Worm (Caenorhabditis elegans): Measurements from ENCODE around the gene cpz-2.

The cpz-2 gene

ce11 chrV:13406032-13406431, 25.0 kb downstream of the cpz-2 start, which contains the start of gene cutl-1:
cutl-1 (minus strand) TSS chrV:13406114.
- TF ChIP-seq tbx-37 (GFP tag; conservative IDR thresholded peaks at IDR 0.05) (no peak), scrt-1 (GFP tag; IDR thresholded peaks at IDR 0.05) (no peak), tbx-11 (GFP tag; IDR thresholded peaks at IDR 0.05) (no peak), pes-1 (GFP tag; IDR thresholded peaks at IDR 0.05) (no peak), ama-1 (optimal IDR thresholded peaks at IDR 0.05) (no peak), ets-7 (tag; optimal IDR thresholded peaks at IDR 0.05) (no peak), hmg-4 (GFP tag; optimal IDR thresholded peaks at IDR 0.05) (no peak), aly-1 (tag; optimal IDR thresholded peaks at IDR 0.05) (no peak), sea-1 (GFP tag; conservative IDR thresholded peaks at IDR 0.05) (no peak), hnd-1 (tag; optimal IDR thresholded peaks at IDR 0.05) (no peak), ceh-13 (GFP tag; optimal IDR thresholded peaks at IDR 0.05) (no peak), flt-1 (GFP tag; IDR thresholded peaks at IDR 0.05) (no peak), hmbx-1 (tag; optimal IDR thresholded peaks at IDR 0.05) (no peak), ceh-36 (tag; optimal IDR thresholded peaks at IDR 0.05) (no peak), F13C5.2 (tag; optimal IDR thresholded peaks at IDR 0.05) (no peak), B0310.2 (tag; optimal IDR thresholded peaks at IDR 0.05) (no peak), tra-4 (tag; optimal IDR thresholded peaks at IDR 0.05) (no peak)

ce11 chrV:13406511-13406910, 25.5 kb downstream of the cpz-2 start, which contains the start of gene F53F1.2:
F53F1.2 (plus strand) TSS chrV:13406816.
- no peak for TF ChIP-seq tbx-37 (GFP tag; conservative IDR thresholded peaks at IDR 0.05)
- no peak for TF ChIP-seq sea-1 (GFP tag; conservative IDR thresholded peaks at IDR 0.05)
- no peak for TF ChIP-seq tbx-11 (GFP tag; IDR thresholded peaks at IDR 0.05)
- TF ChIP-seq ama-1 (optimal IDR thresholded peaks at IDR 0.05) = no peak
- TF ChIP-seq tra-4 (tag; optimal IDR thresholded peaks at IDR 0.05) = no peak
- no peak for TF ChIP-seq hnd-1 (tag; optimal IDR thresholded peaks at IDR 0.05)
- TF ChIP-seq aly-1 (tag; optimal IDR thresholded peaks at IDR 0.05) = no peak
- no peak for TF ChIP-seq ceh-13 (GFP tag; optimal IDR thresholded peaks at IDR 0.05)
- TF ChIP-seq pes-1 (GFP tag; IDR thresholded peaks at IDR 0.05) = no peak
- no peak for TF ChIP-seq F13C5.2 (tag; optimal IDR thresholded peaks at IDR 0.05)
- TF ChIP-seq B0310.2 (tag; optimal IDR thresholded peaks at IDR 0.05) = no peak
- TF ChIP-seq ets-7 (tag; optimal IDR thresholded peaks at IDR 0.05) = no peak
- TF ChIP-seq ceh-36 (tag; optimal IDR thresholded peaks at IDR 0.05) = no peak
- no peak for TF ChIP-seq hmbx-1 (tag; optimal IDR thresholded peaks at IDR 0.05)

- TF ChIP-seq sea-1 (GFP tag; conservative IDR thresholded peaks at IDR 0.05) = no peak
- no peak for TF ChIP-seq tra-4 (tag; optimal IDR thresholded peaks at IDR 0.05)
- no peak for TF ChIP-seq ets-7 (tag; optimal IDR thresholded peaks at IDR 0.05)
- no peak for TF ChIP-seq tbx-37 (GFP tag; conservative IDR thresholded peaks at IDR 0.05)
- TF ChIP-seq F13C5.2 (tag; optimal IDR thresholded peaks at IDR 0.05) = no peak
- TF ChIP-seq ceh-36 (tag; optimal IDR thresholded peaks at IDR 0.05) = no peak
- no peak for TF ChIP-seq ama-1 (optimal IDR thresholded peaks at IDR 0.05)
- no peak for TF ChIP-seq ceh-13 (GFP tag; optimal IDR thresholded peaks at IDR 0.05)
- TF ChIP-seq pes-1 (GFP tag; IDR thresholded peaks at IDR 0.05) = no peak
- TF ChIP-seq scrt-1 (GFP tag; IDR thresholded peaks at IDR 0.05) = no peak
- no peak for TF ChIP-seq B0310.2 (tag; optimal IDR thresholded peaks at IDR 0.05)
Observed at ce11 chrV:13407913-13408312, 26.9 kb downstream of the cpz-2 start, which contains the start of gene F53F1.3. F53F1.3 (plus strand) TSS chrV:13408242.

ce11 chrV:13408440-13408839, 27.5 kb downstream of the cpz-2 start:
- TF ChIP-seq flt-1 (GFP tag; IDR thresholded peaks at IDR 0.05) (no peak), hnd-1 (tag; optimal IDR thresholded peaks at IDR 0.05) (no peak), hmg-4 (GFP tag; optimal IDR thresholded peaks at IDR 0.05) (no peak), tbx-11 (GFP tag; IDR thresholded peaks at IDR 0.05) (no peak), B0310.2 (tag; optimal IDR thresholded peaks at IDR 0.05) (no peak), pes-1 (GFP tag; IDR thresholded peaks at IDR 0.05) (no peak), tbx-37 (GFP tag; conservative IDR thresholded peaks at IDR 0.05) (no peak), ets-7 (tag; optimal IDR thresholded peaks at IDR 0.05) (no peak), aly-1 (tag; optimal IDR thresholded peaks at IDR 0.05) (no peak), F13C5.2 (tag; optimal IDR thresholded peaks at IDR 0.05) (no peak), ceh-36 (tag; optimal IDR thresholded peaks at IDR 0.05) (no peak), ceh-13 (GFP tag; optimal IDR thresholded peaks at IDR 0.05) (no peak), hmbx-1 (tag; optimal IDR thresholded peaks at IDR 0.05) (no peak)

- TF ChIP-seq ets-7 (tag; optimal IDR thresholded peaks at IDR 0.05) = no peak
- TF ChIP-seq ceh-13 (GFP tag; optimal IDR thresholded peaks at IDR 0.05) = no peak
- TF ChIP-seq hmg-4 (GFP tag; optimal IDR thresholded peaks at IDR 0.05) = no peak
- no peak for TF ChIP-seq scrt-1 (GFP tag; IDR thresholded peaks at IDR 0.05)
- TF ChIP-seq tra-4 (tag; optimal IDR thresholded peaks at IDR 0.05) = no peak
- TF ChIP-seq ama-1 (optimal IDR thresholded peaks at IDR 0.05) = no peak
- TF ChIP-seq hmbx-1 (tag; optimal IDR thresholded peaks at IDR 0.05) = no peak
- no peak for TF ChIP-seq F13C5.2 (tag; optimal IDR thresholded peaks at IDR 0.05)
- TF ChIP-seq tbx-11 (GFP tag; IDR thresholded peaks at IDR 0.05) = no peak
- no peak for TF ChIP-seq ceh-36 (tag; optimal IDR thresholded peaks at IDR 0.05)
Observed at ce11 chrV:13409089-13409488, 28.1 kb downstream of the cpz-2 start.

ce11 chrV:13410688-13411087, 29.7 kb downstream of the cpz-2 start, which contains the start of gene F53F1.4:
F53F1.4 (plus strand) TSS chrV:13411077.
- no peak for TF ChIP-seq ets-7 (tag; optimal IDR thresholded peaks at IDR 0.05)
- TF ChIP-seq tbx-37 (GFP tag; conservative IDR thresholded peaks at IDR 0.05) = no peak
- no peak for TF ChIP-seq B0310.2 (tag; optimal IDR thresholded peaks at IDR 0.05)
- no peak for TF ChIP-seq hmbx-1 (tag; optimal IDR thresholded peaks at IDR 0.05)
- no peak for TF ChIP-seq flt-1 (GFP tag; IDR thresholded peaks at IDR 0.05)
- TF ChIP-seq scrt-1 (GFP tag; IDR thresholded peaks at IDR 0.05) = no peak
- TF ChIP-seq ama-1 (optimal IDR thresholded peaks at IDR 0.05) = no peak
- no peak for TF ChIP-seq hmg-4 (GFP tag; optimal IDR thresholded peaks at IDR 0.05)
- TF ChIP-seq pes-1 (GFP tag; IDR thresholded peaks at IDR 0.05) = no peak
- TF ChIP-seq hnd-1 (tag; optimal IDR thresholded peaks at IDR 0.05) = no peak

ce11 chrV:13411225-13411991, 30.4 kb downstream of the cpz-2 start:
- no peak for TF ChIP-seq tra-4 (tag; optimal IDR thresholded peaks at IDR 0.05)
- TF ChIP-seq F13C5.2 (tag; optimal IDR thresholded peaks at IDR 0.05) = no peak
- no peak for TF ChIP-seq ceh-36 (tag; optimal IDR thresholded peaks at IDR 0.05)
- TF ChIP-seq ama-1 (optimal IDR thresholded peaks at IDR 0.05) = no peak
- no peak for TF ChIP-seq tbx-11 (GFP tag; IDR thresholded peaks at IDR 0.05)
- no peak for TF ChIP-seq hmg-4 (GFP tag; optimal IDR thresholded peaks at IDR 0.05)
- no peak for TF ChIP-seq hnd-1 (tag; optimal IDR thresholded peaks at IDR 0.05)
- TF ChIP-seq ets-7 (tag; optimal IDR thresholded peaks at IDR 0.05) = no peak
- no peak for TF ChIP-seq scrt-1 (GFP tag; IDR thresholded peaks at IDR 0.05)
- TF ChIP-seq B0310.2 (tag; optimal IDR thresholded peaks at IDR 0.05) = no peak
